Fruit fly (Drosophila melanogaster) S2 (cell line): ENCODE measurements around the gene CG44774.

ENCODE experiments used
- CG8478 ChIP-seq: fragments of >200 bp; optimal IDR thresholded peaks from 2 replicates; lab custom pipeline; 2018
- CTCF ChIP-seq, 2 experiments: fragments of >200 bp; optimal IDR thresholded peaks; 2 replicates each; lab custom pipeline; 2018

DNA sequence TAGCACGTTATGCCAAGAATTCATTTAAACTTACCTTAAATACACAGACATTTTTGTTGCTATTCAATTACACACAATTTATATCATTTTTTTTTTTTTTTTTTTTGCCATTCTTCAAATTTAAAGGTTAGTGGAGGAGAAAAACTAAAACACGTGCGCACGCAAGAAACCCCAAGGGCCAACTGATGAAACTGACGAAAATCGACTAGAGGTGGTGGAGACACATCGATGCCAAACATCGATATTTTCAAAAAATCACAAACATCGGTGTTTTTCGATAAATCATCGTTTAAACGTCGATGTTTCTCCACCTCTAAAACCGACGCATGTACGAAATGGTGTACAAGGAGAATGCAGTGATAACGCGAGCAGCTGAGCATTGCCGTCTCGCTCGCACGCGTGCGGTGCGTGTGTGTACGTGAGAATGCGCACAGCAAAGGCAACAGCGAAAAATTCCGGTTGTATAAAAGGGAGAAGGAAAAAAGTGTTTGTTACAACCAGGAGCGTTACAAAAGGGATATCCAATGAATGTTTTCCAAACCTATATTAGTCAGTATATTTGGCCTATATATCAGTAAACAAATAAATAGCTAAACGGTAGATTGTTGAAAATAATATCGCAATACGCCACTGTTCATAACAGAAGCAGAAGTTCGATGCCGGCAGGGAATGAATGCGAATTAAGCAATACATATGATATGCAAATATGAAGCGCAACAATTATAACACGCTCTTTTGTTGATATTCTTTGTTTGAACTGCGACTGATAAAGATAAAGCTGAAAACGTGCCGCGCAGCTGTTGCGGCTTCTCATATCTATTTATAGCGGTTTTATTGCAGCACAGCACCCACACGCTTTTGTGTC is 1.7 kb downstream of the CG44774 start:
- TF ChIP-seq CG8478 (lab: Kevin White, UChicago) (no peak), CTCF (optimal IDR thresholded peaks at IDR 0.05; lab: Kevin White, UChicago) (no peak)
